Worm (Caenorhabditis elegans) whole organism, L4 larva: Measurements from ENCODE around the gene ZC155.2.

Source experiments
- R02D3.7 ChIP-seq: fragments of 150-350 bp; sonication (generic microtip); optimal IDR thresholded peaks from 3 replicates; lab custom pipeline; 2014; ENCODE audit warnings: missing biosample characterization, missing genetic modification characterization
- ceh-20 ChIP-seq: fragments of 200-800 bp; sonication (Bioruptor generic); IDR thresholded peaks from 2 replicates; pipeline ENCODE4 v1.3.6; 2022; ENCODE audit warnings: missing genetic modification reagents, missing genetic modification characterization, missing compliant biosample characterization
- ces-1 ChIP-seq: fragments of 150-350 bp; sonication (generic microtip); optimal IDR thresholded peaks from 4 replicates; lab custom pipeline; 2014; ENCODE audit warnings: missing biosample characterization, missing genetic modification reagents, missing genetic modification characterization
- daf-19 ChIP-seq: fragments of 200-800 bp; sonication (Bioruptor generic); conservative IDR thresholded peaks from 2 replicates; pipeline ENCODE4 v1.3.6; 2022; ENCODE audit warnings: missing genetic modification characterization, missing compliant biosample characterization
- nhr-41 ChIP-seq: fragments of 200-800 bp; sonication (Bioruptor generic); IDR thresholded peaks from 2 replicates; pipeline ENCODE4 v1.3.6; 2022; ENCODE audit warnings: missing genetic modification reagents, missing genetic modification characterization, missing compliant biosample characterization
- nhr-77 ChIP-seq: fragments of 150-350 bp; optimal IDR thresholded peaks from 2 replicates; lab custom pipeline; 2014; ENCODE audit warnings: missing biosample characterization, missing genetic modification characterization
- set-16 ChIP-seq: fragments of 200-800 bp; sonication (Bioruptor generic); IDR thresholded peaks from 2 replicates; pipeline ENCODE4 v1.3.6; 2022; ENCODE audit warnings: missing genetic modification reagents, missing genetic modification characterization, missing compliant biosample characterization
- zag-1 ChIP-seq: fragments of 150-350 bp; optimal IDR thresholded peaks from 2 replicates; lab custom pipeline; 2014; ENCODE audit warnings: missing biosample characterization, missing genetic modification characterization

ce11 chrIII:5180588-5180987, 38.2 kb upstream of the ZC155.2 start:
- no peak for TF ChIP-seq ceh-20 (GFP tag; lab: Robert Waterston, UW)
- no peak for TF ChIP-seq zag-1
- TF ChIP-seq nhr-77: no peak
- TF ChIP-seq R02D3.7 (tag; lab: Kevin White, UChicago): no peak
- TF ChIP-seq nhr-41: no peak
- TF ChIP-seq ces-1 (GFP tag; lab: Kevin White, UChicago): no peak
- TF ChIP-seq daf-19 (GFP tag; lab: Robert Waterston, UW): no peak
- TF ChIP-seq set-16: no peak
